Worm (Caenorhabditis elegans) whole organism, young adult: ENCODE measurements around the gene F13B12.3.

Experiments
- B0019.2 ChIP-seq: fragments of 200-800 bp; sonication (Bioruptor generic); conservative IDR thresholded peaks from 2 replicates; pipeline ENCODE4 v1.3.6; 2022; ENCODE audit warnings: missing genetic modification reagents, missing genetic modification characterization, missing compliant biosample characterization
- C17E4.6 ChIP-seq: fragments of 200-800 bp; sonication (Bioruptor generic); IDR thresholded peaks from 2 replicates; pipeline ENCODE4 v1.3.6; 2022; ENCODE audit warnings: missing genetic modification reagents, missing genetic modification characterization, missing compliant biosample characterization
- F57A8.1 ChIP-seq: fragments of 200-800 bp; sonication (Bioruptor generic); optimal IDR thresholded peaks from 2 replicates; lab custom pipeline; 2018; ENCODE audit warnings: mild to moderate bottlenecking, missing genetic modification characterization, moderate library complexity, missing compliant biosample characterization
- F57C9.4 ChIP-seq: sonication (generic microtip); optimal IDR thresholded peaks from 2 replicates; lab custom pipeline; 2017; ENCODE audit warnings: mild to moderate bottlenecking, missing genetic modification characterization, missing compliant biosample characterization
- K11D2.4 ChIP-seq: fragments of 200-800 bp; sonication (Bioruptor generic); IDR thresholded peaks from 2 replicates; pipeline ENCODE4 v1.3.6; 2022; ENCODE audit warnings: missing genetic modification reagents, missing genetic modification characterization, missing compliant biosample characterization
- K12H6.12 ChIP-seq: fragments of 200-800 bp; sonication (Bioruptor generic); optimal IDR thresholded peaks from 2 replicates; lab custom pipeline; 2018; ENCODE audit warnings: mild to moderate bottlenecking, missing genetic modification characterization, missing compliant biosample characterization
- T07F8.4 ChIP-seq: sonication (generic microtip); optimal IDR thresholded peaks from 2 replicates; lab custom pipeline; 2016; ENCODE audit warnings: mild to moderate bottlenecking, missing genetic modification characterization, moderate library complexity, missing compliant biosample characterization
- T26A5.8 ChIP-seq: sonication (generic microtip); optimal IDR thresholded peaks from 2 replicates; lab custom pipeline; 2016; ENCODE audit warnings: missing genetic modification characterization, missing compliant biosample characterization
- Y79H2A.3 ChIP-seq: fragments of 200-800 bp; sonication (Bioruptor generic); conservative IDR thresholded peaks from 2 replicates; pipeline ENCODE4 v1.3.6; 2022; ENCODE audit warnings: missing genetic modification reagents, missing genetic modification characterization, missing compliant biosample characterization
- Y95B8A.8 ChIP-seq: fragments of 200-800 bp; sonication (Bioruptor generic); IDR thresholded peaks from 2 replicates; pipeline ENCODE4 v1.3.6; 2022; ENCODE audit warnings: missing genetic modification reagents, missing genetic modification characterization, missing compliant biosample characterization
- ZK185.1 ChIP-seq: sonication (generic microtip); optimal IDR thresholded peaks from 2 replicates; lab custom pipeline; 2016; ENCODE audit warnings: mild to moderate bottlenecking, missing genetic modification characterization, missing compliant biosample characterization; ENCODE audit not compliant: poor library complexity, severe bottlenecking
- aptf-2 ChIP-seq: fragments of 200-800 bp; sonication (Bioruptor generic); conservative IDR thresholded peaks from 2 replicates; pipeline ENCODE4 v1.3.6; 2022; ENCODE audit warnings: missing genetic modification reagents, missing genetic modification characterization, missing compliant biosample characterization
- athp-1 ChIP-seq: sonication (generic microtip); optimal IDR thresholded peaks from 2 replicates; lab custom pipeline; 2017; ENCODE audit warnings: mild to moderate bottlenecking, missing genetic modification characterization, missing compliant biosample characterization
- attf-5 ChIP-seq: fragments of 200-800 bp; sonication (Bioruptor generic); optimal IDR thresholded peaks from 2 replicates; lab custom pipeline; 2018; ENCODE audit warnings: mild to moderate bottlenecking, missing genetic modification characterization, missing compliant biosample characterization
- cebp-2 ChIP-seq: fragments of 200-800 bp; sonication (Bioruptor generic); IDR thresholded peaks from 2 replicates; pipeline ENCODE4 v1.3.6; 2022; ENCODE audit warnings: missing genetic modification characterization, missing compliant biosample characterization
- ceh-100 ChIP-seq: fragments of 200-800 bp; sonication (Bioruptor generic); IDR thresholded peaks from 2 replicates; pipeline ENCODE4 v1.3.6; 2022; ENCODE audit warnings: missing genetic modification reagents, missing genetic modification characterization, missing compliant biosample characterization
- ceh-40 ChIP-seq: fragments of 200-800 bp; sonication (Bioruptor generic); IDR thresholded peaks from 2 replicates; pipeline ENCODE4 v1.3.6; 2022; ENCODE audit warnings: missing genetic modification characterization, missing compliant biosample characterization
- ceh-91 ChIP-seq: fragments of 200-800 bp; sonication (Bioruptor generic); IDR thresholded peaks from 2 replicates; pipeline ENCODE4 v1.3.6; 2022; ENCODE audit warnings: missing genetic modification reagents, missing genetic modification characterization, missing compliant biosample characterization
- chd-7 ChIP-seq: sonication (generic microtip); optimal IDR thresholded peaks from 2 replicates; lab custom pipeline; 2016; ENCODE audit warnings: mild to moderate bottlenecking, missing genetic modification characterization, moderate library complexity, missing compliant biosample characterization
- dox-1 ChIP-seq: fragments of 200-800 bp; sonication (Bioruptor generic); IDR thresholded peaks from 2 replicates; pipeline ENCODE4 v1.3.6; 2022; ENCODE audit warnings: missing genetic modification reagents, missing genetic modification characterization, missing compliant biosample characterization
- dpff-1 ChIP-seq: sonication (generic microtip); optimal IDR thresholded peaks from 2 replicates; lab custom pipeline; 2017; ENCODE audit warnings: mild to moderate bottlenecking, missing genetic modification characterization, missing compliant biosample characterization
- egl-44 ChIP-seq: fragments of 200-800 bp; sonication (Bioruptor generic); IDR thresholded peaks from 2 replicates; pipeline ENCODE4 v1.3.6; 2022; ENCODE audit warnings: missing genetic modification reagents, missing genetic modification characterization, missing compliant biosample characterization
- egrh-3 ChIP-seq: fragments of 200-800 bp; sonication (Bioruptor generic); IDR thresholded peaks from 2 replicates; pipeline ENCODE4 v1.3.6; 2022; ENCODE audit warnings: missing genetic modification reagents, missing genetic modification characterization, missing compliant biosample characterization
- ekl-4 ChIP-seq: fragments of 200-800 bp; sonication (Bioruptor generic); IDR thresholded peaks from 2 replicates; pipeline ENCODE4 v1.3.6; 2022; ENCODE audit warnings: missing genetic modification reagents, missing genetic modification characterization, missing compliant biosample characterization
- hlh-26 ChIP-seq: fragments of 200-800 bp; sonication (Bioruptor generic); conservative IDR thresholded peaks from 2 replicates; pipeline ENCODE4 v1.3.6; 2022; ENCODE audit warnings: missing genetic modification reagents, missing genetic modification characterization, missing compliant biosample characterization
- hmg-20 ChIP-seq: fragments of 200-800 bp; sonication (Bioruptor generic); IDR thresholded peaks from 2 replicates; pipeline ENCODE4 v1.3.6; 2022; ENCODE audit warnings: missing genetic modification reagents, missing genetic modification characterization, missing compliant biosample characterization
- lag-1 ChIP-seq: fragments of 200-800 bp; sonication (Bioruptor generic); IDR thresholded peaks from 2 replicates; pipeline ENCODE4 v1.3.6; 2022; ENCODE audit warnings: missing genetic modification reagents, missing genetic modification characterization, missing compliant biosample characterization
- lin-40 ChIP-seq: sonication (generic microtip); optimal IDR thresholded peaks from 2 replicates; lab custom pipeline; 2016; ENCODE audit warnings: missing genetic modification characterization, mild to moderate bottlenecking, missing compliant biosample characterization, missing genotype, missing genetic modification reagents
- madf-8 ChIP-seq: fragments of 200-800 bp; sonication (Bioruptor generic); conservative IDR thresholded peaks from 2 replicates; pipeline ENCODE4 v1.3.6; 2022; ENCODE audit warnings: missing genetic modification reagents, missing genetic modification characterization, missing compliant biosample characterization
- mel-28 ChIP-seq: sonication (generic microtip); optimal IDR thresholded peaks from 2 replicates; lab custom pipeline; 2016; ENCODE audit warnings: borderline replicate concordance, mild to moderate bottlenecking, missing genetic modification characterization, missing compliant biosample characterization
- nfya-1 ChIP-seq: sonication (generic microtip); optimal IDR thresholded peaks from 2 replicates; lab custom pipeline; 2017; ENCODE audit warnings: antibody characterized with exemption, missing compliant biosample characterization, missing genetic modification characterization, borderline replicate concordance; ENCODE audit not compliant: insufficient read depth
- nfya-2 ChIP-seq: fragments of 200-800 bp; sonication (Bioruptor generic); IDR thresholded peaks from 2 replicates; pipeline ENCODE4 v1.3.6; 2022; ENCODE audit warnings: missing genetic modification reagents, missing genetic modification characterization, missing compliant biosample characterization
- nfyb-1 ChIP-seq: fragments of 200-800 bp; sonication (Bioruptor generic); IDR thresholded peaks from 2 replicates; pipeline ENCODE4 v1.3.6; 2022; ENCODE audit warnings: missing genetic modification reagents, missing genetic modification characterization, missing compliant biosample characterization
- nhr-179 ChIP-seq: sonication (generic microtip); optimal IDR thresholded peaks from 2 replicates; lab custom pipeline; 2016; ENCODE audit warnings: mild to moderate bottlenecking, missing genetic modification characterization, missing compliant biosample characterization
- nhr-80 ChIP-seq: sonication (generic microtip); optimal IDR thresholded peaks from 2 replicates; lab custom pipeline; 2016; ENCODE audit warnings: missing genetic modification characterization, missing compliant biosample characterization
- pbrm-1 ChIP-seq: fragments of 200-800 bp; sonication (Bioruptor generic); IDR thresholded peaks from 2 replicates; pipeline ENCODE4 v1.3.6; 2022; ENCODE audit warnings: missing genetic modification reagents, missing genetic modification characterization, missing compliant biosample characterization
- repo-1 ChIP-seq: sonication (generic microtip); optimal IDR thresholded peaks from 2 replicates; lab custom pipeline; 2017; ENCODE audit warnings: mild to moderate bottlenecking, missing genetic modification characterization, missing compliant biosample characterization
- snpc-3.4 ChIP-seq: sonication (generic microtip); optimal IDR thresholded peaks from 2 replicates; lab custom pipeline; 2017; ENCODE audit warnings: missing genetic modification characterization, mild to moderate bottlenecking, missing compliant biosample characterization, antibody characterized with exemption, moderate library complexity, missing genotype, missing genetic modification reagents
- snpc-4 ChIP-seq, 5 experiments: fragments of 150-350 bp in 1 of 5; sonication (generic microtip) in 4 of 5; optimal IDR thresholded peaks; 2 replicates each; lab custom pipeline; 2014 to 2018; ENCODE audit warnings: missing genetic modification characterization in 5 of 5, missing biosample characterization in 3 of 5, antibody characterized with exemption in 2 of 5, mild to moderate bottlenecking in 2 of 5, missing compliant biosample characterization in 2 of 5, missing genotype in 2 of 5, moderate library complexity in 2 of 5, missing genetic modification reagents in 1 of 5
- tbp1 ChIP-seq: fragments of 200-800 bp; sonication (Bioruptor generic); optimal IDR thresholded peaks from 2 replicates; lab custom pipeline; 2018; ENCODE audit warnings: mild to moderate bottlenecking, missing genetic modification characterization, missing compliant biosample characterization
- unc-62 ChIP-seq: fragments of 150-350 bp; optimal IDR thresholded peaks from 2 replicates; lab custom pipeline; 2014; ENCODE audit warnings: missing biosample characterization, missing genetic modification reagents, missing genetic modification characterization
- zfh-2 ChIP-seq: fragments of 200-800 bp; sonication (Bioruptor generic); conservative IDR thresholded peaks from 2 replicates; pipeline ENCODE4 v1.3.6; 2022; ENCODE audit warnings: missing genetic modification reagents, missing genetic modification characterization, missing compliant biosample characterization
- ztf-22 ChIP-seq: fragments of 200-800 bp; sonication (Bioruptor generic); optimal IDR thresholded peaks from 2 replicates; lab custom pipeline; 2018; ENCODE audit warnings: mild to moderate bottlenecking, missing genetic modification characterization, moderate library complexity, missing compliant biosample characterization
- ztf-25 ChIP-seq: fragments of 200-800 bp; sonication (Bioruptor generic); IDR thresholded peaks from 2 replicates; pipeline ENCODE4 v1.3.6; 2022; ENCODE audit warnings: missing genetic modification reagents, missing genetic modification characterization, missing compliant biosample characterization
- ztf-3 ChIP-seq: fragments of 200-800 bp; sonication (Bioruptor generic); optimal IDR thresholded peaks from 2 replicates; lab custom pipeline; 2018; ENCODE audit warnings: mild to moderate bottlenecking, missing genetic modification characterization, missing compliant biosample characterization

The F13B12.3 gene

DNA sequence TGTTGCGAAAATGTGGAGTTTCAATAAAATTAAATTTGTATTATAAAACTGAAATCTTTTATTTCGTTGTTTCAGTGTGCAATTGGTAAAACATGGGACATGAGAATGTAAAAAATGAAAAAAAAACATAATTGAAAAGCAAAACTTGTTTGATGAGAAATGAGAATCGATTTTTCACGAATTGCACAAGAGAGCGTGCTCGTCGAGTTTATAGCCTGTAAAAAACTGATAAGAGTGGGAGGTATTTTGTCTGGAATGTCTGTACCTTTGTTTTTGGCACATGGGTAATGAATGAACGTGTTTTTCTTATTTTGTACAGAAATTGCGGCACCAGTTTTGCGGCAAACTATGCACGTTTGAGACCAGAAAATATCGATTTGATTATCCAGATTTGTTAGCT is 43.7 kb downstream of the F13B12.3 start:
- peak; percentile 40 for TF ChIP-seq nhr-80
- no peak for TF ChIP-seq attf-5
- TF ChIP-seq, all 124 proteins: peak for 1

DNA sequence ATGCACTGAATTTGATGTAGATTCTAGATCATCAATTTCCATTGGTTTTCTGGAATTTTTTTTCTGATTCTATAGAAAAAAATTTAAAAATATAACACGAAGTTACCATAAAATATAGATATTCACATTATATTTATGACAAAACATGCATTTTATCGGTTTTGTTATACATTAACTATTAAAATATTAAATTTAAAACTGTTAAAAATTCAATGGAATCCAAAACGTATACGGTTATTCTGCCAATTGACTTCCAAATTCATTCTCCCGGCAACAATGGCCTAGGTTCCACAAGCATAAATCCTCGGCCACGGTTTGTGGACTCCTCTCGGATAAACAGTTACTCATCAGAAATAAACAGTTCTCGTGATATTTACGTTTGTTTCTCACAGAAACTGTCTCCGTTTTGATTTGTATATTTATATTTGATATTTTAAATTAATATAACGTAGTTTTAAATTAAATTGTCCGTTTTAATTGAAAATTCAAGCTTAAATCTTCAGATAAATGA is 44.7 kb downstream of the F13B12.3 start, which contains the start of the genes F01D4.5 and ced-5:
TSS of gene F01D4.5 (minus strand) at position 51 of the 511 bp plus-strand sequence.
TSS of gene ced-5 (plus strand) at position 504 of the 511 bp plus-strand sequence.
- TF ChIP-seq repo-1 (tag; lab: Kevin White, UChicago) (no peak), ceh-100 (GFP tag; lab: Robert Waterston, UW) (peak; percentile 41; the same call in 1 of the 2 replicates), T07F8.4 (tag; lab: Kevin White, UChicago) (no peak), K11D2.4 (GFP tag; lab: Robert Waterston, UW) (peak; percentile 61; the same call in 1 of the 2 replicates), lin-40 (tag; lab: Kevin White, UChicago) (peak; percentile 72), egl-44 (no peak), ZK185.1 (tag; lab: Kevin White, UChicago) (peak; percentile 96), F57C9.4 (tag; lab: Kevin White, UChicago) (peak; percentile 73), ceh-91 (GFP tag; lab: Robert Waterston, UW) (0 out of 2 replicates have a peak, but pooled peaks have one; percentile 22), zfh-2 (no peak), mel-28 (tag; lab: Kevin White, UChicago) (no peak), unc-62 (GFP tag; lab: Kevin White, UChicago) (no peak), ztf-22 (peak; percentile 1), nhr-80 (peak; percentile 35), cebp-2 (GFP tag; lab: Robert Waterston, UW) (peak; percentile 65; the same call in 1 of the 2 replicates), nhr-179 (tag; lab: Kevin White, UChicago) (no peak), ztf-3 (GFP tag; lab: Kevin White, UChicago) (no peak), B0019.2 (GFP tag; lab: Robert Waterston, UW) (0 out of 2 replicates have a peak, but pooled peaks have one; percentile 51), madf-8 (GFP tag; lab: Robert Waterston, UW) (no peak), C17E4.6 (GFP tag; lab: Robert Waterston, UW) (no peak), nfya-1 (no peak), ztf-25 (GFP tag; lab: Robert Waterston, UW) (no peak), athp-1 (tag; lab: Kevin White, UChicago) (no peak), nfya-2 (peak; percentile 86; the same call in 1 of the 2 replicates), ceh-40 (no peak), tbp1 (GFP tag; lab: Kevin White, UChicago) (peak; percentile 42), K12H6.12 (peak; percentile 74), chd-7 (peak; percentile 56), Y95B8A.8 (no peak), dpff-1 (no peak), F57A8.1 (no peak), snpc-4 (GFP tag; optimal IDR thresholded peaks at IDR 0.05; lab: Kevin White, UChicago) (no peak), snpc-4 (tag; optimal IDR thresholded peaks at IDR 0.05; lab: Kevin White, UChicago) (peak in 3 of 4 experiments; percentile 46 to 70 (median 64)), aptf-2 (peak; percentile 83), pbrm-1 (GFP tag; lab: Robert Waterston, UW) (no peak; the same call in 1 of the 2 replicates), Y79H2A.3 (GFP tag; lab: Robert Waterston, UW) (no peak), snpc-3.4 (no peak), egrh-3 (GFP tag; lab: Robert Waterston, UW) (no peak), ekl-4 (GFP tag; lab: Robert Waterston, UW) (peak; percentile 57; the same call in 1 of the 2 replicates), hlh-26 (GFP tag; lab: Robert Waterston, UW) (no peak), nfyb-1 (GFP tag; lab: Robert Waterston, UW) (peak; percentile 62), lag-1 (0 out of 2 replicates have a peak, but pooled peaks have one; percentile 74), hmg-20 (GFP tag; lab: Robert Waterston, UW) (peak; percentile 62; the same call in 1 of the 2 replicates), T26A5.8 (tag; lab: Kevin White, UChicago) (no peak), dox-1 (peak; percentile 85)
